Worm (Caenorhabditis elegans) whole organism, L4 larva: ENCODE data around the gene alh-11.

Experiments used
- cey-2 ChIP-seq: sonication (generic microtip); optimal IDR thresholded peaks from 3 replicates; lab custom pipeline; 2017; ENCODE audit warnings: missing genetic modification characterization, mild to moderate bottlenecking, missing compliant biosample characterization, antibody characterized with exemption, borderline replicate concordance; ENCODE audit not compliant: insufficient read depth
- mep-1 ChIP-seq: fragments of 150-350 bp; sonication (generic microtip); optimal IDR thresholded peaks from 3 replicates; lab custom pipeline; 2014; ENCODE audit warnings: missing biosample characterization, missing genetic modification characterization
- nhr-11 ChIP-seq: fragments of 150-350 bp; optimal IDR thresholded peaks from 2 replicates; lab custom pipeline; 2014; ENCODE audit warnings: missing biosample characterization, missing genetic modification characterization
- pha-4 ChIP-seq, 2 experiments: fragments of 150-350 bp in 1 of 2; fragments of 200-800 bp in 1 of 2; sonication (Bioruptor generic) in 1 of 2; IDR thresholded peaks in 1 of 2; optimal IDR thresholded peaks in 1 of 2; 2 replicates each; pipeline versions ENCODE4 v1.3.6 to Lab custom; 2014 to 2022; ENCODE audit warnings: missing genetic modification characterization in 2 of 2, missing genetic modification reagents in 2 of 2, missing biosample characterization in 1 of 2, missing compliant biosample characterization in 1 of 2
- tra-1 ChIP-seq: fragments of 200-800 bp; sonication (Bioruptor generic); IDR thresholded peaks from 2 replicates; pipeline ENCODE4 v1.3.6; 2022; ENCODE audit warnings: missing genetic modification reagents, missing genetic modification characterization, missing compliant biosample characterization
- unc-62 ChIP-seq, 3 experiments: fragments of 150-350 bp in 1 of 3; sonication (generic microtip); optimal IDR thresholded peaks in 2 of 3; peaks in 1 of 3; 1 replicate in 1 of 3; 2 replicates in 2 of 3; lab custom pipeline; 2014 to 2017; ENCODE audit warnings: missing biosample characterization in 3 of 3, missing genetic modification characterization in 3 of 3, missing genetic modification reagents in 3 of 3, missing genotype in 1 of 3

DNA sequence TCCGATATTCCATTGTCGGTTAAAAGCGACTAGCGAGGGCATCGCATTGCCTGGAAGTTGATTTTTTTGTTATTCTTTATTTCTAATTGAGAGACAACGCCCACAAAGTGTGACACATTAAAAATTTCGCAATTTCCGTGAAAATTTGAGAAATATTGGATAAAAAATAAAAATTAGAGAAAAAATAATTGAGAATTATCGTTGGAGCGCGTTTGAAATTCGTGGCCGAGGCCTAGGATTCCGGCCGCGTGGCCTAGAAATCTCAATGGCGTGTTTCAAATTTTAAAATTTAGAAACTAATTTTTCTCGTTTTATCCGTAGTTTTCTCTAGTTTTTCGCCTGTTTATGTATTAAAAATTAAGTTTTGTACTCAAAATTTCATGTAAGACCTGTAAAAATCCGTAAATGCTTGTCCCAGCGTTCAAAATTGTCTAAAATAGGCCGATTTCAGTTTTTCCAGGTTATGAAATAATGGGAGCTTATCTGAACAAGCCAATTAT, 4.6 kb upstream of the alh-11 start, which contains the start of the genes dagl-2 and ppm-1.G:
- TF ChIP-seq cey-2 (tag; lab: Kevin White, UChicago) (no peak), unc-62 (GFP tag; optimal IDR thresholded peaks at IDR 0.05 in 1 of 2; lab: Kevin White, UChicago) (no peak), unc-62 (tag; optimal IDR thresholded peaks at IDR 0.05; lab: Kevin White, UChicago) (no peak), tra-1 (no peak), nhr-11 (tag; lab: Kevin White, UChicago) (peak; percentile 28), mep-1 (tag; lab: Kevin White, UChicago) (peak; percentile 69), pha-4 (GFP tag; IDR thresholded peaks at IDR 0.05; lab: Robert Waterston, UW) (no peak), pha-4 (tag; optimal IDR thresholded peaks at IDR 0.05; lab: Kevin White, UChicago) (peak; percentile 31)
